Fruit fly (Drosophila melanogaster) whole organism, embryonic: ENCODE results near the gene Kdm3.
A peak's percentile ranks its signal among the peaks of the same experiment; 100 is the strongest.

Experiments
- ATbp ChIP-seq: fragments of 200-800 bp; sonication (Bioruptor generic); optimal IDR thresholded peaks from 2 replicates; lab custom pipeline; 2017; ENCODE audit warnings: missing biosample characterization, mild to moderate bottlenecking, missing genetic modification characterization, missing genetic modification reagents
- Ada2b ChIP-seq: fragments of 200-800 bp; sonication (Bioruptor generic); IDR thresholded peaks from 2 replicates; pipeline ENCODE4 v1.3.6; 2022; ENCODE audit warnings: missing biosample characterization, missing genetic modification characterization
- CG10267 ChIP-seq: fragments of 200-800 bp; sonication (Bioruptor generic); optimal IDR thresholded peaks from 2 replicates; lab custom pipeline; 2018; ENCODE audit warnings: missing biosample characterization, mild to moderate bottlenecking, missing genetic modification characterization, moderate library complexity
- CG10366 ChIP-seq: fragments of 200-800 bp; sonication (Bioruptor generic); IDR thresholded peaks from 2 replicates; pipeline ENCODE4 v1.3.6; 2022; ENCODE audit warnings: missing biosample characterization, missing genetic modification characterization
- CG12219 ChIP-seq: fragments of 200-800 bp; sonication (Bioruptor generic); optimal IDR thresholded peaks from 3 replicates; lab custom pipeline; 2018; ENCODE audit warnings: missing biosample characterization, mild to moderate bottlenecking, missing genetic modification characterization
- CG13624 ChIP-seq: fragments of 200-800 bp; sonication (Bioruptor generic); optimal IDR thresholded peaks from 2 replicates; lab custom pipeline; 2016; ENCODE audit warnings: missing biosample characterization, missing genetic modification characterization
- CG15479 ChIP-seq: fragments of 200-800 bp; sonication (Bioruptor generic); optimal IDR thresholded peaks from 3 replicates; lab custom pipeline; 2019; ENCODE audit warnings: missing biosample characterization, mild to moderate bottlenecking, missing genetic modification characterization, moderate library complexity
- CG1602 ChIP-seq: fragments of 200-800 bp; sonication (Bioruptor generic); optimal IDR thresholded peaks from 3 replicates; lab custom pipeline; 2016; ENCODE audit warnings: missing biosample characterization, missing genetic modification characterization
- CG16815 ChIP-seq: fragments of 200-800 bp; sonication (Bioruptor generic); optimal IDR thresholded peaks from 3 replicates; lab custom pipeline; 2017; ENCODE audit warnings: missing biosample characterization, mild to moderate bottlenecking, missing genetic modification characterization
- CG18262 ChIP-seq: fragments of 200-800 bp; optimal IDR thresholded peaks from 3 replicates; lab custom pipeline; 2019; ENCODE audit warnings: missing biosample characterization, mild to moderate bottlenecking, missing genetic modification characterization, moderate library complexity
- CG18619 ChIP-seq: fragments of 200-800 bp; sonication (Bioruptor generic); optimal IDR thresholded peaks from 3 replicates; lab custom pipeline; 2017; ENCODE audit warnings: missing biosample characterization, mild to moderate bottlenecking, missing genetic modification characterization
- CG33557 ChIP-seq: fragments of 200-800 bp; sonication (Bioruptor generic); optimal IDR thresholded peaks from 2 replicates; lab custom pipeline; 2019; ENCODE audit warnings: missing biosample characterization, mild to moderate bottlenecking, missing genetic modification characterization, moderate library complexity
- CG4617 ChIP-seq: fragments of 200-800 bp; sonication (Bioruptor generic); optimal IDR thresholded peaks from 3 replicates; lab custom pipeline; 2016; ENCODE audit warnings: missing biosample characterization, missing genetic modification characterization, borderline replicate concordance
- CG4854 ChIP-seq: fragments of 200-800 bp; sonication (Bioruptor generic); optimal IDR thresholded peaks from 2 replicates; lab custom pipeline; 2016; ENCODE audit warnings: missing biosample characterization, missing genetic modification characterization, inconsistent platforms
- CG7271 ChIP-seq: fragments of 200-800 bp; sonication (Bioruptor generic); optimal IDR thresholded peaks from 2 replicates; lab custom pipeline; 2018; ENCODE audit warnings: missing biosample characterization, mild to moderate bottlenecking, missing genetic modification characterization, moderate library complexity
- CG8290 ChIP-seq, 3 experiments: fragments of 200-800 bp; sonication (Bioruptor generic); optimal IDR thresholded peaks; 2 replicates each; lab custom pipeline; 2016 to 2019; ENCODE audit warnings: missing biosample characterization in 3 of 3, missing genetic modification characterization in 3 of 3, mild to moderate bottlenecking in 2 of 3, moderate library complexity in 1 of 3
- Dref ChIP-seq: fragments of 200-800 bp; sonication (Bioruptor generic); IDR thresholded peaks from 2 replicates; pipeline ENCODE4 v1.3.6; 2022; ENCODE audit warnings: missing biosample characterization, missing genetic modification characterization
- E2f2 ChIP-seq: fragments of 200-800 bp; sonication (Bioruptor generic); IDR thresholded peaks from 2 replicates; pipeline ENCODE4 v1.3.6; 2022; ENCODE audit warnings: missing biosample characterization, missing genetic modification characterization
- Ets97D ChIP-seq: fragments of 200-800 bp; sonication (Bioruptor generic); optimal IDR thresholded peaks from 3 replicates; lab custom pipeline; 2016; ENCODE audit warnings: missing biosample characterization, missing genetic modification characterization
- Fer2 ChIP-seq: fragments of 200-800 bp; sonication (Bioruptor generic); optimal IDR thresholded peaks from 2 replicates; lab custom pipeline; 2018; ENCODE audit warnings: missing biosample characterization, mild to moderate bottlenecking, missing genetic modification characterization, moderate library complexity
- HmgD ChIP-seq: fragments of 200-800 bp; sonication (Bioruptor generic); optimal IDR thresholded peaks from 3 replicates; lab custom pipeline; 2016; ENCODE audit warnings: missing biosample characterization, missing genetic modification characterization
- MESR4 ChIP-seq: fragments of 200-800 bp; sonication (Bioruptor generic); optimal IDR thresholded peaks from 2 replicates; lab custom pipeline; 2018; ENCODE audit warnings: missing biosample characterization, mild to moderate bottlenecking, missing genetic modification characterization, moderate library complexity
- Mrtf ChIP-seq: fragments of 200-800 bp; sonication (Bioruptor generic); IDR thresholded peaks from 3 replicates; pipeline ENCODE4 v1.3.6; 2022; ENCODE audit warnings: missing biosample characterization, missing genetic modification characterization
- NC2α ChIP-seq: fragments of 200-800 bp; sonication (Bioruptor generic); optimal IDR thresholded peaks from 2 replicates; lab custom pipeline; 2016; ENCODE audit warnings: missing biosample characterization, missing genetic modification characterization
- NC2β ChIP-seq: fragments of 200-800 bp; sonication (Bioruptor generic); optimal IDR thresholded peaks from 2 replicates; lab custom pipeline; 2016; ENCODE audit warnings: missing biosample characterization, missing genetic modification characterization
- Pdp1 ChIP-seq, 2 experiments: fragments of 200-800 bp; sonication (Bioruptor generic); optimal IDR thresholded peaks; 3 replicates each; lab custom pipeline; 2016; ENCODE audit warnings: missing biosample characterization in 2 of 2, missing genetic modification characterization in 2 of 2, mild to moderate bottlenecking in 1 of 2, moderate library complexity in 1 of 2
- Sin3A ChIP-seq: fragments of >200 bp; optimal IDR thresholded peaks from 2 replicates; lab custom pipeline; 2018
- YL-1 ChIP-seq: fragments of 200-800 bp; sonication (Bioruptor generic); optimal IDR thresholded peaks from 3 replicates; lab custom pipeline; 2017; ENCODE audit warnings: missing biosample characterization, mild to moderate bottlenecking, missing genetic modification characterization
- ac ChIP-seq: fragments of 200-800 bp; sonication (Bioruptor generic); optimal IDR thresholded peaks from 3 replicates; lab custom pipeline; 2017; ENCODE audit warnings: missing biosample characterization, mild to moderate bottlenecking, missing genetic modification characterization
- amos ChIP-seq: fragments of 200-800 bp; sonication (Bioruptor generic); IDR thresholded peaks from 2 replicates; pipeline ENCODE4 v1.3.6; 2022; ENCODE audit warnings: missing biosample characterization, missing genetic modification characterization; ENCODE audit not compliant: partially characterized antibody
- az2 ChIP-seq: fragments of 200-800 bp; sonication (Bioruptor generic); optimal IDR thresholded peaks from 3 replicates; lab custom pipeline; 2016; ENCODE audit warnings: missing biosample characterization, missing genetic modification characterization
- crc ChIP-seq: fragments of 200-800 bp; sonication (Bioruptor generic); optimal IDR thresholded peaks from 2 replicates; lab custom pipeline; 2016; ENCODE audit warnings: missing biosample characterization, missing genetic modification characterization
- ewg ChIP-seq: fragments of 200-800 bp; sonication (Bioruptor generic); optimal IDR thresholded peaks from 3 replicates; lab custom pipeline; 2017; ENCODE audit warnings: mild to moderate bottlenecking, missing biosample characterization, missing genetic modification reagents, missing genetic modification characterization
- exex ChIP-seq: fragments of 200-800 bp; sonication (Bioruptor generic); optimal IDR thresholded peaks from 4 replicates; lab custom pipeline; 2018; ENCODE audit warnings: missing biosample characterization, mild to moderate bottlenecking, missing genetic modification characterization, moderate library complexity
- grau ChIP-seq: fragments of 200-800 bp; optimal IDR thresholded peaks from 3 replicates; lab custom pipeline; 2019; ENCODE audit warnings: missing biosample characterization, mild to moderate bottlenecking, missing genetic modification characterization, moderate library complexity
- grn ChIP-seq: fragments of 200-800 bp; sonication (Bioruptor generic); optimal IDR thresholded peaks from 3 replicates; lab custom pipeline; 2017; ENCODE audit warnings: missing biosample characterization, missing genetic modification characterization
- her ChIP-seq: fragments of 200-800 bp; sonication (Bioruptor generic); optimal IDR thresholded peaks from 2 replicates; lab custom pipeline; 2016; ENCODE audit warnings: missing biosample characterization, missing genetic modification characterization
- hkb ChIP-seq, 2 experiments: fragments of 200-800 bp in 1 of 2; fragments of >200 bp in 1 of 2; sonication (Bioruptor generic) in 1 of 2; IDR thresholded peaks in 1 of 2; optimal IDR thresholded peaks in 1 of 2; 2 replicates each; pipeline versions ENCODE4 v1.3.6 to Lab custom; 2017 to 2022; ENCODE audit warnings: missing biosample characterization in 1 of 2, missing genetic modification characterization in 1 of 2
- lbe ChIP-seq: fragments of 200-800 bp; sonication (Bioruptor generic); optimal IDR thresholded peaks from 2 replicates; lab custom pipeline; 2016; ENCODE audit warnings: missing biosample characterization, mild to moderate bottlenecking, missing genetic modification characterization
- nerfin-1 ChIP-seq: fragments of 200-800 bp; sonication (Bioruptor generic); optimal IDR thresholded peaks from 3 replicates; lab custom pipeline; 2019; ENCODE audit warnings: missing biosample characterization, mild to moderate bottlenecking, missing genetic modification characterization, moderate library complexity
- nerfin-2 ChIP-seq: fragments of 200-800 bp; sonication (Bioruptor generic); IDR thresholded peaks from 2 replicates; pipeline ENCODE4 v1.3.6; 2022; ENCODE audit warnings: missing biosample characterization, missing genetic modification characterization; ENCODE audit not compliant: partially characterized antibody
- nom ChIP-seq: fragments of 200-800 bp; sonication (Bioruptor generic); optimal IDR thresholded peaks from 2 replicates; lab custom pipeline; 2017; ENCODE audit warnings: missing biosample characterization, missing genetic modification characterization, mild to moderate bottlenecking, moderate library complexity, missing genetic modification reagents
- onecut ChIP-seq: fragments of 200-800 bp; sonication (Bioruptor generic); IDR thresholded peaks from 2 replicates; pipeline ENCODE4 v1.3.6; 2022; ENCODE audit warnings: missing biosample characterization, missing genetic modification characterization
- phol ChIP-seq: fragments of 200-800 bp; sonication (Bioruptor generic); optimal IDR thresholded peaks from 3 replicates; lab custom pipeline; 2018; ENCODE audit warnings: missing biosample characterization, mild to moderate bottlenecking, missing genetic modification characterization, moderate library complexity
- pzg ChIP-seq: fragments of 200-800 bp; sonication (Bioruptor generic); optimal IDR thresholded peaks from 3 replicates; lab custom pipeline; 2018; ENCODE audit warnings: missing biosample characterization, mild to moderate bottlenecking, missing genetic modification characterization, moderate library complexity
- sd ChIP-seq: fragments of 200-800 bp; sonication (Bioruptor generic); optimal IDR thresholded peaks from 3 replicates; lab custom pipeline; 2018; ENCODE audit warnings: missing biosample characterization, mild to moderate bottlenecking, missing genetic modification characterization, moderate library complexity
- sisA ChIP-seq: fragments of 200-800 bp; sonication (Bioruptor generic); IDR thresholded peaks from 2 replicates; pipeline ENCODE4 v1.3.6; 2022; ENCODE audit warnings: missing biosample characterization, missing genetic modification characterization
- toy ChIP-seq: fragments of 200-800 bp; sonication (Bioruptor generic); IDR thresholded peaks from 2 replicates; pipeline ENCODE4 v1.3.6; 2022; ENCODE audit warnings: missing biosample characterization, missing genetic modification characterization
- unc-4 ChIP-seq: fragments of 200-800 bp; sonication (Bioruptor generic); IDR thresholded peaks from 2 replicates; pipeline ENCODE4 v1.3.6; 2022; ENCODE audit warnings: missing biosample characterization, missing genetic modification characterization; ENCODE audit not compliant: partially characterized antibody
- z ChIP-seq: fragments of 200-800 bp; sonication (Bioruptor generic); IDR thresholded peaks from 3 replicates; pipeline ENCODE4 v1.3.6; 2022; ENCODE audit warnings: missing biosample characterization, missing genetic modification characterization

Kdm3 gene

dm6 chr3R:9510070-9510518 lies 5.7 kb upstream of the Kdm3 start, which contains the start of gene rump (continued):
- TF ChIP-seq CG33557 (GFP tag; lab: Kevin White, UChicago) (no peak), crc (no peak), Sin3A (lab: Kevin White, UChicago) (peak; percentile 56), amos (no peak), E2f2 (GFP tag; lab: Robert Waterston, UW) (no peak), unc-4 (GFP tag; lab: Robert Waterston, UW) (no peak), Fer2 (tag; lab: Kevin White, UChicago) (no peak), CG10267 (tag; lab: Kevin White, UChicago) (peak; percentile 65), pzg (GFP tag; lab: Kevin White, UChicago) (peak; percentile 95), YL-1 (peak; percentile 92), z (GFP tag; lab: Robert Waterston, UW) (no peak), hkb (optimal IDR thresholded peaks at IDR 0.05; lab: Kevin White, UChicago) (no peak), hkb (GFP tag; IDR thresholded peaks at IDR 0.05; lab: Robert Waterston, UW) (no peak), CG15479 (GFP tag; lab: Kevin White, UChicago) (peak; percentile 2), CG1602 (GFP tag; lab: Kevin White, UChicago) (no peak), Ada2b (GFP tag; lab: Robert Waterston, UW) (no peak), nerfin-1 (tag; lab: Kevin White, UChicago) (peak; percentile 5), NC2α (no peak), exex (tag; lab: Kevin White, UChicago) (no peak), ATbp (GFP tag; lab: Kevin White, UChicago) (no peak), lbe (peak; percentile 52), Mrtf (no peak), Ets97D (GFP tag; lab: Kevin White, UChicago) (peak; percentile 78), onecut (GFP tag; lab: Robert Waterston, UW) (peak; percentile 51; the same call in 1 of the 2 replicates), grn (no peak), CG18262 (tag; lab: Kevin White, UChicago) (peak; percentile 33), MESR4 (GFP tag; lab: Kevin White, UChicago) (peak; percentile 94), HmgD (GFP tag; lab: Kevin White, UChicago) (peak; percentile 85), CG10366 (GFP tag; lab: Robert Waterston, UW) (no peak), CG12219 (GFP tag; lab: Kevin White, UChicago) (no peak), ewg (GFP tag; lab: Kevin White, UChicago) (no peak), toy (GFP tag; lab: Robert Waterston, UW) (no peak), CG7271 (tag; lab: Kevin White, UChicago) (peak; percentile 33), phol (tag; lab: Kevin White, UChicago) (peak; percentile 98), CG8290 (GFP tag; optimal IDR thresholded peaks at IDR 0.05; lab: Kevin White, UChicago) (no peak), CG8290 (tag; optimal IDR thresholded peaks at IDR 0.05; lab: Kevin White, UChicago) (peak in 1 of 2 experiments; percentile 59), Dref (no peak), CG16815 (GFP tag; lab: Kevin White, UChicago) (no peak), Pdp1 (GFP tag; optimal IDR thresholded peaks at IDR 0.05; lab: Kevin White, UChicago) (peak in 1 of 2 experiments; percentile 29), ac (GFP tag; lab: Kevin White, UChicago) (no peak), nerfin-2 (GFP tag; lab: Robert Waterston, UW) (no peak), CG13624 (peak; percentile 48), her (GFP tag; lab: Kevin White, UChicago) (peak; percentile 8), sisA (no peak), CG4854 (GFP tag; lab: Kevin White, UChicago) (peak; percentile 9), CG4617 (GFP tag; lab: Kevin White, UChicago) (peak; percentile 73), NC2β (GFP tag; lab: Kevin White, UChicago) (peak; percentile 25), sd (tag; lab: Kevin White, UChicago) (peak; percentile 60), nom (peak; percentile 19), grau (tag; lab: Kevin White, UChicago) (peak; percentile 34), CG18619 (GFP tag; lab: Kevin White, UChicago) (no peak), az2 (no peak)
